Fruit fly (Drosophila melanogaster) Kc167 (cell line): ENCODE data around the gene Sfp93F.

Source experiments
- Myc ChIP-seq: fragments of >200 bp; optimal IDR thresholded peaks from 2 replicates; lab custom pipeline; 2017; ENCODE audit warnings: missing external identifiers
- Sin3A ChIP-seq: fragments of >200 bp; optimal IDR thresholded peaks from 2 replicates; lab custom pipeline; 2018; ENCODE audit warnings: missing external identifiers
- h ChIP-seq: fragments of >200 bp; optimal IDR thresholded peaks from 3 replicates; lab custom pipeline; 2018; ENCODE audit warnings: missing external identifiers
- insv ChIP-seq: fragments of >200 bp; optimal IDR thresholded peaks from 3 replicates; lab custom pipeline; 2018; ENCODE audit warnings: missing external identifiers
- psq ChIP-seq: fragments of >200 bp; optimal IDR thresholded peaks from 2 replicates; lab custom pipeline; 2017; ENCODE audit warnings: missing external identifiers
- ttk ChIP-seq: sonication (Bioruptor generic); optimal IDR thresholded peaks from 2 replicates; lab custom pipeline; 2017; ENCODE audit warnings: missing external identifiers

Gene Sfp93F

dm6 chr3R:21748954-21749920 is 13.1 kb upstream of the Sfp93F start, which contains the start of gene CG31233:
Gene CG31233, plus strand, starts transcription at chr3R:21749853.
- TF ChIP-seq psq (lab: Kevin White, UChicago) (no peak), Sin3A (lab: Kevin White, UChicago) (no peak)

- TF ChIP-seq psq (lab: Kevin White, UChicago) (no peak), ttk (lab: Kevin White, UChicago) (no peak), Sin3A (lab: Kevin White, UChicago) (no peak), insv (lab: Kevin White, UChicago) (no peak), Myc (no peak), h (lab: Kevin White, UChicago) (no peak)
These were observed 9.8 kb upstream of the Sfp93F start for dm6 chr3R:21745887-21746286.

- TF ChIP-seq insv (lab: Kevin White, UChicago) (no peak), ttk (lab: Kevin White, UChicago) (no peak), psq (lab: Kevin White, UChicago) (no peak), h (lab: Kevin White, UChicago) (no peak), Sin3A (lab: Kevin White, UChicago) (no peak), Myc (no peak)
These were observed 8.9 kb upstream of the Sfp93F start, which contains the start of gene CG31343 for dm6 chr3R:21744988-21745387. Gene CG31343, plus strand, starts transcription at chr3R:21745266.

- TF ChIP-seq ttk (lab: Kevin White, UChicago), result no peak
- no peak for TF ChIP-seq Myc
- TF ChIP-seq psq (lab: Kevin White, UChicago), result no peak
- no peak for TF ChIP-seq insv (lab: Kevin White, UChicago)
- TF ChIP-seq Sin3A (lab: Kevin White, UChicago), result no peak
- TF ChIP-seq h (lab: Kevin White, UChicago), result no peak
These were observed 4.8 kb upstream of the Sfp93F start for dm6 chr3R:21740766-21741350.

- no peak for TF ChIP-seq Sin3A (lab: Kevin White, UChicago)
- TF ChIP-seq psq (lab: Kevin White, UChicago), result no peak
- TF ChIP-seq h (lab: Kevin White, UChicago), result no peak
- TF ChIP-seq ttk (lab: Kevin White, UChicago), result no peak
- no peak for TF ChIP-seq insv (lab: Kevin White, UChicago)
- no peak for TF ChIP-seq Myc
These were observed 3.7 kb upstream of the Sfp93F start, which contains the start of gene CG5849 for dm6 chr3R:21739750-21740319. Gene CG5849, plus strand, starts transcription at chr3R:21740105.

dm6 chr3R:21739010-21739409 is 2.9 kb upstream of the Sfp93F start, which contains the start of gene CG34034:
Gene CG34034, minus strand, starts transcription at chr3R:21739110.
- TF ChIP-seq insv (lab: Kevin White, UChicago) (no peak), Sin3A (lab: Kevin White, UChicago) (no peak), h (lab: Kevin White, UChicago) (no peak), psq (lab: Kevin White, UChicago) (no peak), Myc (no peak), ttk (lab: Kevin White, UChicago) (no peak)

dm6 chr3R:21737264-21737663 is 1.2 kb upstream of the Sfp93F start, which contains the start of gene CG42870:
Gene CG42870, minus strand, starts transcription at chr3R:21737364.
- TF ChIP-seq h (lab: Kevin White, UChicago) (no peak), Sin3A (lab: Kevin White, UChicago) (no peak), insv (lab: Kevin White, UChicago) (no peak), Myc (no peak), ttk (lab: Kevin White, UChicago) (no peak), psq (lab: Kevin White, UChicago) (no peak)

- no peak for TF ChIP-seq h (lab: Kevin White, UChicago)
- TF ChIP-seq Myc, result no peak
- no peak for TF ChIP-seq insv (lab: Kevin White, UChicago)
- TF ChIP-seq psq (lab: Kevin White, UChicago), result no peak
- TF ChIP-seq ttk (lab: Kevin White, UChicago), result no peak
- TF ChIP-seq Sin3A (lab: Kevin White, UChicago), result no peak
These were observed 653 bp upstream of the Sfp93F start, which contains the start of gene CG42869 for dm6 chr3R:21736749-21737148. Gene CG42869, minus strand, starts transcription at chr3R:21736849.

- TF ChIP-seq Sin3A (lab: Kevin White, UChicago), result no peak
- TF ChIP-seq Myc, result no peak
- no peak for TF ChIP-seq psq (lab: Kevin White, UChicago)
- no peak for TF ChIP-seq insv (lab: Kevin White, UChicago)
- no peak for TF ChIP-seq h (lab: Kevin White, UChicago)
- TF ChIP-seq ttk (lab: Kevin White, UChicago), result no peak
These were observed 3.2 kb downstream of the Sfp93F start for dm6 chr3R:21732901-21733300.

dm6 chr3R:21731682-21732081 is 4.4 kb downstream of the Sfp93F start:
- no peak for TF ChIP-seq ttk (lab: Kevin White, UChicago)

dm6 chr3R:21730955-21731354 is 5.1 kb downstream of the Sfp93F start:
- TF ChIP-seq h (lab: Kevin White, UChicago) (no peak), Myc (no peak), psq (lab: Kevin White, UChicago) (no peak), ttk (lab: Kevin White, UChicago) (no peak), Sin3A (lab: Kevin White, UChicago) (no peak), insv (lab: Kevin White, UChicago) (no peak)
